Fruit fly (Drosophila melanogaster): ENCODE data around the gene CCHa2.
A peak's percentile ranks its signal among the peaks of the same experiment; 100 is the strongest.

CCHa2 gene

dm6 chr3R:13403032-13403459, 8.0 kb upstream of the CCHa2 start, which contains the start of gene Dpm3:
Dpm3 (minus strand) TSS chr3R:13403051.
- TF ChIP-seq CG8478 (optimal IDR thresholded peaks at IDR 0.05) (no peak), CTCF (optimal IDR thresholded peaks at IDR 0.05) (peak; percentile 54 to 59)

dm6 chr3R:13401722-13402296, 6.8 kb upstream of the CCHa2 start, which contains the start of gene GILT1:
GILT1 (minus strand) TSS chr3R:13401862.
- TF ChIP-seq CTCF (optimal IDR thresholded peaks at IDR 0.05): no peak
- no peak for TF ChIP-seq CG8478 (optimal IDR thresholded peaks at IDR 0.05)

- no peak for TF ChIP-seq CTCF (optimal IDR thresholded peaks at IDR 0.05)
- no peak for TF ChIP-seq CG8478 (optimal IDR thresholded peaks at IDR 0.05)
Observed at dm6 chr3R:13400902-13401721, 6.1 kb upstream of the CCHa2 start.

- TF ChIP-seq CTCF (optimal IDR thresholded peaks at IDR 0.05): no peak
- no peak for TF ChIP-seq CG8478 (optimal IDR thresholded peaks at IDR 0.05)
Observed at dm6 chr3R:13397535-13397934, 2.5 kb upstream of the CCHa2 start, which contains the start of gene CG14377. CG14377 (plus strand) TSS chr3R:13397835.

- TF ChIP-seq CG8478 (optimal IDR thresholded peaks at IDR 0.05): no peak
- TF ChIP-seq CTCF (optimal IDR thresholded peaks at IDR 0.05): no peak
Observed at dm6 chr3R:13397040-13397439, 2.0 kb upstream of the CCHa2 start, which contains the start of gene CG14374. CG14374 (minus strand) TSS chr3R:13397140.

dm6 chr3R:13393009-13393408, 2.0 kb downstream of the CCHa2 start:
- no peak for TF ChIP-seq CG8478 (optimal IDR thresholded peaks at IDR 0.05)

- TF ChIP-seq CTCF (optimal IDR thresholded peaks at IDR 0.05) (no peak), CG8478 (optimal IDR thresholded peaks at IDR 0.05) (no peak)
Observed at dm6 chr3R:13390490-13390889, 4.5 kb downstream of the CCHa2 start.

- TF ChIP-seq CTCF (optimal IDR thresholded peaks at IDR 0.05) (no peak), CG8478 (optimal IDR thresholded peaks at IDR 0.05) (no peak)
Observed at dm6 chr3R:13388160-13388870, 6.7 kb downstream of the CCHa2 start, which contains the start of gene CG9799. CG9799 (minus strand) TSS chr3R:13388709.

dm6 chr3R:13385105-13385504, 9.9 kb downstream of the CCHa2 start:
- TF ChIP-seq CTCF (optimal IDR thresholded peaks at IDR 0.05) (no peak), CG8478 (optimal IDR thresholded peaks at IDR 0.05) (no peak)

dm6 chr3R:13382656-13383142, 12.3 kb downstream of the CCHa2 start:
- no peak for TF ChIP-seq CTCF (optimal IDR thresholded peaks at IDR 0.05)
- TF ChIP-seq CG8478 (optimal IDR thresholded peaks at IDR 0.05): no peak

- TF ChIP-seq CG8478 (optimal IDR thresholded peaks at IDR 0.05) (no peak), CTCF (optimal IDR thresholded peaks at IDR 0.05) (no peak)
Observed at dm6 chr3R:13381744-13382435, 13.1 kb downstream of the CCHa2 start, which contains the start of the genes mRpS21 and Droj2. mRpS21 (minus strand) TSS chr3R:13381809. Droj2 (plus strand) TSS chr3R:13382106.

- no peak for TF ChIP-seq CG8478 (optimal IDR thresholded peaks at IDR 0.05)
- TF ChIP-seq CTCF (optimal IDR thresholded peaks at IDR 0.05): no peak
Observed at dm6 chr3R:13379675-13380074, 15.3 kb downstream of the CCHa2 start, which contains the start of the genes CG9813 and CG8870. CG9813 (minus strand) TSS chr3R:13379775. CG8870 (plus strand) TSS chr3R:13379842.

- TF ChIP-seq CTCF (optimal IDR thresholded peaks at IDR 0.05) (no peak), CG8478 (optimal IDR thresholded peaks at IDR 0.05) (no peak)
Observed at dm6 chr3R:13374913-13375312, 20.1 kb downstream of the CCHa2 start.

Measured in S2 (cell line).